Worm (Caenorhabditis elegans): ENCODE results near the gene arrd-12.

DNA sequence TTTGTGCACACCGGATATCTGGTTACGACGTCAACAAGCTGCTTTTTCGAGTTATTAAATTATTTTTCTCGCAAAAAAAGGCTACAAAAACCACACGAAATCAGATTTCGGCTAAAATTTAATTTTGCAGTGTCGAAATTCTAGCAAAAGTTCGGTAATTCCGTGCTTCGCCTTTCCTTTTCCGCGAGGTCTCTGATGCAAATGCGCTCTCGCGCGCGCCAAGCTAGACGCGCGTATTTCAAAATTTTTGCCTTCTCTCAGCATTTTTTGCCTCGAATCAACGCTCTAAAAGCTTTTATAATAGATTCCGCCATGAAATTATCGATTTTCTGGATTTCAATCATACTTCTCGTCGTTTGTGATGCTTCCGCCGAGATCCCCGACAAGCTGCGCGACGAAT is 43.3 kb upstream of the arrd-12 start, which contains the start of gene Y54G9A.5:
- TF ChIP-seq ama-1 (optimal IDR thresholded peaks at IDR 0.05), result no peak
- no peak for TF ChIP-seq hmg-4 (GFP tag; optimal IDR thresholded peaks at IDR 0.05)
- no peak for TF ChIP-seq F13C5.2 (tag; optimal IDR thresholded peaks at IDR 0.05)
- no peak for TF ChIP-seq flt-1 (GFP tag; IDR thresholded peaks at IDR 0.05)
- TF ChIP-seq pes-1 (GFP tag; IDR thresholded peaks at IDR 0.05), result no peak
- TF ChIP-seq hnd-1 (tag; optimal IDR thresholded peaks at IDR 0.05), result no peak
- TF ChIP-seq ceh-13 (GFP tag; optimal IDR thresholded peaks at IDR 0.05), result no peak
- TF ChIP-seq scrt-1 (GFP tag; IDR thresholded peaks at IDR 0.05), result no peak
- TF ChIP-seq tra-4 (tag; optimal IDR thresholded peaks at IDR 0.05), result no peak
- TF ChIP-seq B0310.2 (tag; optimal IDR thresholded peaks at IDR 0.05), result no peak
- TF ChIP-seq aly-1 (tag; optimal IDR thresholded peaks at IDR 0.05), result no peak
